Worm (Caenorhabditis elegans): ENCODE data around the gene C17B7.8.
"Not testable (repeated sequence)": the region's sequence is repeated elsewhere in the genome, so short reads cannot be mapped to it uniquely, and the experiment has no call there.

The C17B7.8 gene

DNA sequence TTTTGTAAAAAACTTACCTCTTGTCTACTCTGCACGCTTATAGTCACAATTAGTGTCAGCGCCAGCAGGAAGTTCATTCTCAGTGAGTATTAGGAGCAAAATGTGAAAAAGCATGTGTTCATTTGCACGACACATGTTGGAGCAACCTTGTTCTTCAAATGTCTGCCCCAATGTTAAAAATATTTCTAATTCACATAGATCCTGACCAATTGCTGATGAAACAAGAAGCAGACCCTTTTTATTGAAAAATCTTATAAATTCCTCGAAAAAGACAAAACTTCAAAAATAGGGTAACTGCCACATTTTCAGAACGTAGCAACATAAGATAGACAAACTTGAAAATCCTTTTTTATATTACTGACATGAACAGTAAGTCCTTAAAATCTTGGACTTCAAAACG lies at the start of gene C17B7.8:
Gene C17B7.8 (minus strand): TSS at position 101 of the 400 bp plus-strand sequence.
- no peak for TF ChIP-seq alr-1 (tag; optimal IDR thresholded peaks at IDR 0.05)
- no peak for TF ChIP-seq nhr-11 (tag; optimal IDR thresholded peaks at IDR 0.05)
- TF ChIP-seq nhr-6 (tag; optimal IDR thresholded peaks at IDR 0.05), result no peak
- no peak for TF ChIP-seq ZK546.5 (tag; optimal IDR thresholded peaks at IDR 0.05)
- TF ChIP-seq snpc-4 (tag; optimal IDR thresholded peaks at IDR 0.05), result no peak
- TF ChIP-seq unc-55 (GFP tag; optimal IDR thresholded peaks at IDR 0.05), result no peak
- TF ChIP-seq sma-3 (GFP tag; optimal IDR thresholded peaks at IDR 0.05), result no peak
- TF ChIP-seq blmp-1 (tag; optimal IDR thresholded peaks at IDR 0.05; ENCODE audit: insufficient read depth), result no peak
- no peak for TF ChIP-seq sma-9 (GFP tag; optimal IDR thresholded peaks at IDR 0.05)
- no peak for TF ChIP-seq sma-9 (tag; optimal IDR thresholded peaks at IDR 0.05)
- TF ChIP-seq ceh-82 (tag; optimal IDR thresholded peaks at IDR 0.05), result no peak
- no peak for TF ChIP-seq crh-2 (tag; optimal IDR thresholded peaks at IDR 0.05)
- no peak for TF ChIP-seq peb-1 (tag; optimal IDR thresholded peaks at IDR 0.05)
- no peak for TF ChIP-seq aly-2 (tag; optimal IDR thresholded peaks at IDR 0.05)
- TF ChIP-seq nhr-12 (tag; optimal IDR thresholded peaks at IDR 0.05), result no peak
- no peak for TF ChIP-seq lin-11 (tag; optimal IDR thresholded peaks at IDR 0.05)
- no peak for TF ChIP-seq unc-62 (GFP tag; optimal IDR thresholded peaks at IDR 0.05)
- no peak for TF ChIP-seq zag-1 (tag; optimal IDR thresholded peaks at IDR 0.05)

DNA sequence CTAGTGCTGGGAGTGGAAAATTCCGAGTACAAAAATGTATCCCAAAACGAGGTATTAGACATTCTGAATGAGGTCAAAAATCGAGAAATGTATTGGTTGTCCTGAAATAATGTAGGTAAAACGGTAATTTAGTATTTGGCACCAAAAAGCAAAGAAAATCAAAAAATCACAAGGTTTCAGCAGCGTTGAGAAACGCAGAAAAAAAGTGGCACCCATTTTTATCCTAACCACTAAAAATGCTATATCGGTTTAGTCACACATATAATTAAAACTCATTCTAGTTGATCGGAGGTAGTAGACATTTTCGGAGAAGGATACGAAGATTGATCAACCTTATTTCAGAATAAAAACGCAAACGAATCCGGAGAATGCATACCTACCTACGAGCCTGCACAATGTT lies 48.6 kb upstream of the C17B7.8 start, which contains the start of gene srx-121:
Gene srx-121 (minus strand): TSS at position 101 of the 400 bp plus-strand sequence.
- TF ChIP-seq nhr-11 (tag; optimal IDR thresholded peaks at IDR 0.05), result no peak
- no peak for TF ChIP-seq blmp-1 (tag; optimal IDR thresholded peaks at IDR 0.05; ENCODE audit: insufficient read depth)
- no peak for TF ChIP-seq nhr-25 (tag; optimal IDR thresholded peaks at IDR 0.05)
- no peak for TF ChIP-seq nhr-10 (tag; optimal IDR thresholded peaks at IDR 0.05)
- no peak for TF ChIP-seq snpc-4 (tag; optimal IDR thresholded peaks at IDR 0.05)
- TF ChIP-seq C34F6.9 (tag; optimal IDR thresholded peaks at IDR 0.05), result no peak
- TF ChIP-seq ama-1 (optimal IDR thresholded peaks at IDR 0.05), result no peak
- no peak for TF ChIP-seq sem-4 (tag; optimal IDR thresholded peaks at IDR 0.05)
- TF ChIP-seq F13H6.1 (tag; optimal IDR thresholded peaks at IDR 0.05), result no peak
- TF ChIP-seq aly-2 (tag; optimal IDR thresholded peaks at IDR 0.05), result no peak
- TF ChIP-seq ZK546.5 (tag; optimal IDR thresholded peaks at IDR 0.05), result no peak
- TF ChIP-seq unc-55 (GFP tag; optimal IDR thresholded peaks at IDR 0.05), result no peak
- no peak for TF ChIP-seq ztf-11 (tag; optimal IDR thresholded peaks at IDR 0.05)
- TF ChIP-seq gmeb-1 (tag; optimal IDR thresholded peaks at IDR 0.05), result no peak
- no peak for TF ChIP-seq mab-5 (tag; optimal IDR thresholded peaks at IDR 0.05)
- no peak for TF ChIP-seq ztf-4 (tag; optimal IDR thresholded peaks at IDR 0.05)
- no peak for TF ChIP-seq nhr-23 (tag; optimal IDR thresholded peaks at IDR 0.05)

DNA sequence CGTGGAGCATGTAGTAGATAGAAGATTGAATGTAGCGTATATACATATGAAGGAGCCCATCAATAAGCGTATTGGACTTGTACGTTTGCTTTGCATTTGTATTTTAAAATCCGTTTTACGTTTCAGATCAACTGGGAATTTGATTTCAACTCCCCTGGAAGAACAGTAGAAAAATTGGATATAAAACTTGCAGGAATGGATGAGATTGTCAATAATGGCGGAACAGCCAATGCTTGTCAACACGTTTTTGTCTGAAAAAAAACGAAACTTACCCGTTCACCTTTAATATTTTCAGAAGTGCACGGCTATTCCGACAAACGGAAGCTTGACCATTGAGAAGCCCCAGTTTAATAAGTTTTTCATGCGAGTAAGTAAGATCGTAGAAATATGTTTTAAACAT lies 43.7 kb upstream of the C17B7.8 start, which contains the start of gene C04E12.2:
Gene C04E12.2 (plus strand): TSS at position 301 of the 400 bp plus-strand sequence.
- not testable (repeated sequence) for TF ChIP-seq ZK546.5, ceh-82, lsy-2 (tag; optimal IDR thresholded peaks at IDR 0.05)

DNA sequence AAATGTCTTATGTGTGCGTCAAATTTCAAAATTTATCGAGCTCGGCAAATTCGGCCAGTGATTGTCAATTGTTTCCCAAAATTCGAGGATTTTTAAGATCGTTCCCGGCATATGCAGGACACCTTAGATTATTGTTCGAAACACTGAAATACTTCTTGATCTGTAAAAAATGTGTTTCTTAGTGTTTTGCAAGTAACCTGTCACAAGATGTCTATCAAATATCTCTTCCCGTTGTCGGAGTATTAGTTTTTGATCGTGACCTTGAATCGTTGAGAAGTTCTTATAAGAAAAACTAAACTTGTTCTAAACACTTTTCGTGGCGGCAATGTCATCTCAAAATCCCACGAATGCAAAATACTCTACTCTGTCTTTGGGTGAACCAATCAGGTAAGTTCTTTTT lies 38.4 kb upstream of the C17B7.8 start, which contains the start of gene C04E12.4:
Gene C04E12.4 (plus strand): TSS at position 301 of the 400 bp plus-strand sequence.
- TF ChIP-seq nhr-11 (tag; optimal IDR thresholded peaks at IDR 0.05) (no peak), peb-1 (tag; optimal IDR thresholded peaks at IDR 0.05) (no peak), ceh-16 (tag; optimal IDR thresholded peaks at IDR 0.05) (no peak), lin-13 (GFP tag; optimal IDR thresholded peaks at IDR 0.05) (no peak), blmp-1 (tag; optimal IDR thresholded peaks at IDR 0.05; ENCODE audit: insufficient read depth) (no peak), nhr-129 (tag; optimal IDR thresholded peaks at IDR 0.05) (no peak), snpc-4 (tag; optimal IDR thresholded peaks at IDR 0.05) (no peak), ztf-11 (tag; optimal IDR thresholded peaks at IDR 0.05) (no peak), nhr-12 (tag; optimal IDR thresholded peaks at IDR 0.05) (no peak), alr-1 (tag; optimal IDR thresholded peaks at IDR 0.05) (no peak), sma-9 (GFP tag; optimal IDR thresholded peaks at IDR 0.05) (no peak), sma-9 (tag; optimal IDR thresholded peaks at IDR 0.05) (no peak), ceh-82 (tag; optimal IDR thresholded peaks at IDR 0.05) (no peak), Y55F3AM.14 (GFP tag; optimal IDR thresholded peaks at IDR 0.05) (no peak)

DNA sequence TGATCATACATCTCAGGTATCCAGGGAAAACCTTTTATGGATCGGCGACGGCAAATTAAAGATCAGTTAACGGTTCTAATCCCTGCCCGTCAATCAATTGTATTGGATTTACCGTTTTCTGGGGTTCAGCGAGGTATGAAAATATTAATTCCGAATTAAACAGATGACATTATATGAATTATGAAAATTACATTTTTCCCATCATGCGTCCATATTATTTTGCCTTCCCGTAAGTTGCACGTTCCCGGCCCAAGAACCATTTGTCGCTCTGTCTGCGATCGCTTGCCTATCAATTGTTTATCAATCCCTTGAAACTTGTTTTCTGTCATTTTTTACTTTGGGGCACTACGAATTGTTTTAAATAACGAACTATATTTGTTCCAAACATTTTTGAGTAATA lies 37.6 kb upstream of the C17B7.8 start:
- TF ChIP-seq nhr-25 (tag; optimal IDR thresholded peaks at IDR 0.05), result no peak
- TF ChIP-seq snpc-4 (tag; optimal IDR thresholded peaks at IDR 0.05), result no peak
- no peak for TF ChIP-seq mbf-1 (tag; optimal IDR thresholded peaks at IDR 0.05)
- TF ChIP-seq ztf-4 (tag; optimal IDR thresholded peaks at IDR 0.05), result no peak
- TF ChIP-seq nhr-11 (tag; optimal IDR thresholded peaks at IDR 0.05), result no peak
- TF ChIP-seq unc-62 (GFP tag; optimal IDR thresholded peaks at IDR 0.05), result no peak
- TF ChIP-seq nhr-237 (tag; optimal IDR thresholded peaks at IDR 0.05), result no peak
- TF ChIP-seq sma-3 (GFP tag; optimal IDR thresholded peaks at IDR 0.05), result no peak
- no peak for TF ChIP-seq aly-2 (tag; optimal IDR thresholded peaks at IDR 0.05)
- no peak for TF ChIP-seq F13H6.1 (tag; optimal IDR thresholded peaks at IDR 0.05)
